Worm (Caenorhabditis elegans): ENCODE results near the gene str-13.

str-13 gene

DNA sequence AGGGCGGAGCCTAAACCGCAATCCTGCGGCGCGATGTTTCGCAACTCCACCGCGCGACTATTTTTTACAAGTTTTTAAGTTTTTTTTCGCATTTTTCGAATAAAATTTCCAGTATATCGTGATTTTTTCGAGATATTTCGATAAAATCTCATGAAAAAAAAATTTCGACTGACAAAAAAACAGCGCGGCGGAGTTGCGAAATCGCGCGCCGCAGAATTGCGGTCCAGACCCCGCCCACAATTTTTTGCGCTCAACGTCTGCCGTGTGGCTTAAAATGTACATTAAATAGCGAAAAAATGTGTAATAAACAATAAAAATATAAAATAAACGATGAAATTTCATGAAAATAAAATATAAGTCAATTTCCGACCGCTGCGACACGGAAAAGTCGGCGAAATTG, 29.3 kb downstream of the str-13 start:
- TF ChIP-seq elt-2 (tag; optimal IDR thresholded peaks at IDR 0.05) (no peak), egl-5 (tag; optimal IDR thresholded peaks at IDR 0.05) (no peak), mml-1 (tag; optimal IDR thresholded peaks at IDR 0.05) (no peak), unc-62 (GFP tag; optimal IDR thresholded peaks at IDR 0.05) (no peak), egl-27 (tag; optimal IDR thresholded peaks at IDR 0.05) (no peak), snpc-4 (tag; optimal IDR thresholded peaks at IDR 0.05) (no peak), tbx-2 (tag; optimal IDR thresholded peaks at IDR 0.05) (no peak)

DNA sequence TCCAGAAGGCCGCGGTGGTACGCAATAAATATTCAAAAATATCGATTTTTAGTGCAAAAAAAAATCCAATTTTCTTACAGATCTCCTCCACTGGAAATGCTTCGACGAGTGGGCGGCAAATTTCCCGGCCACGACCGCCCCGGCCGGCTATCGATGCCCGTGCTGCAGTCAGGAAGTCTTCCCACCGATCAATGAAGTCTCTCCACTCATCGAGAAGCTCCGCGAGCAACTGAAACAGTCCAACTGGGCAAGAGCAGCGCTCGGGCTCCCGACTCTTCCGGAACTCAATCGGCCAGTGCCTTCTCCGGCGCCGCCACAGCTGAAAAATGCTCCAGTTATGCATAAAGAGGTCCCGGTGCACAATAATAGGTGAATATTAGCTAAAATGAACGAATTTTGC, 31.1 kb downstream of the str-13 start, which contains the start of gene Y45G12B.3:
TSS of gene Y45G12B.3 (minus strand) at position 320 of the 400 bp plus-strand sequence.
- no peak for TF ChIP-seq ceh-28 (tag; optimal IDR thresholded peaks at IDR 0.05)
- TF ChIP-seq mdl-1 (tag; optimal IDR thresholded peaks at IDR 0.05): no peak
- TF ChIP-seq lsy-12 (tag; optimal IDR thresholded peaks at IDR 0.05): no peak
- no peak for TF ChIP-seq nhr-12 (tag; optimal IDR thresholded peaks at IDR 0.05)
- no peak for TF ChIP-seq ceh-9 (tag; optimal IDR thresholded peaks at IDR 0.05)
- TF ChIP-seq hmg-11 (tag; optimal IDR thresholded peaks at IDR 0.05): no peak
- TF ChIP-seq eor-1 (tag; optimal IDR thresholded peaks at IDR 0.05): no peak
- TF ChIP-seq ztf-11 (tag; optimal IDR thresholded peaks at IDR 0.05): no peak
- no peak for TF ChIP-seq lin-15B (tag; optimal IDR thresholded peaks at IDR 0.05)
- TF ChIP-seq skn-1 (tag; optimal IDR thresholded peaks at IDR 0.05): no peak
- no peak for TF ChIP-seq pqm-1 (tag; optimal IDR thresholded peaks at IDR 0.05)
- TF ChIP-seq jun-1 (tag; optimal IDR thresholded peaks at IDR 0.05): no peak

- TF ChIP-seq nhr-25 (tag; optimal IDR thresholded peaks at IDR 0.05) (peak; percentile 38), nfya-1 (tag; optimal IDR thresholded peaks at IDR 0.05; ENCODE audit: insufficient read depth) (peak; percentile 90), jun-1 (tag; optimal IDR thresholded peaks at IDR 0.05) (peak; percentile 17), lsy-12 (tag; optimal IDR thresholded peaks at IDR 0.05) (no peak), aly-2 (tag; optimal IDR thresholded peaks at IDR 0.05) (no peak), sea-2 (GFP tag; optimal IDR thresholded peaks at IDR 0.05) (peak; percentile 17), mml-1 (tag; optimal IDR thresholded peaks at IDR 0.05) (no peak), ceh-16 (tag; optimal IDR thresholded peaks at IDR 0.05) (no peak), mdl-1 (tag; optimal IDR thresholded peaks at IDR 0.05) (no peak), fos-1 (tag; optimal IDR thresholded peaks at IDR 0.05) (no peak), nhr-28 (tag; optimal IDR thresholded peaks at IDR 0.05) (no peak), nhr-23 (tag; optimal IDR thresholded peaks at IDR 0.05) (peak; percentile 58), pha-4 (tag; optimal IDR thresholded peaks at IDR 0.05) (peak; percentile 77), elt-2 (tag; optimal IDR thresholded peaks at IDR 0.05) (peak; percentile 47), pqm-1 (tag; optimal IDR thresholded peaks at IDR 0.05) (peak; percentile 58), lin-15B (tag; optimal IDR thresholded peaks at IDR 0.05) (peak; percentile 71), snpc-4 (tag; optimal IDR thresholded peaks at IDR 0.05) (peak; percentile 8), hmg-11 (tag; optimal IDR thresholded peaks at IDR 0.05) (peak; percentile 67), ceh-28 (tag; optimal IDR thresholded peaks at IDR 0.05) (peak; percentile 31), egl-5 (tag; optimal IDR thresholded peaks at IDR 0.05) (no peak)
Observed at ce11 chrV:2694389-2694788, 32.6 kb downstream of the str-13 start, which contains the start of gene Y45G12B.2. Y45G12B.2 (plus strand) TSS chrV:2694771.

- TF ChIP-seq hmg-11 (tag; optimal IDR thresholded peaks at IDR 0.05): no peak
- no peak for TF ChIP-seq pha-4 (tag; optimal IDR thresholded peaks at IDR 0.05)
- no peak for TF ChIP-seq ama-1 (optimal IDR thresholded peaks at IDR 0.05)
- TF ChIP-seq mml-1 (tag; optimal IDR thresholded peaks at IDR 0.05): no peak
- no peak for TF ChIP-seq nhr-237 (tag; optimal IDR thresholded peaks at IDR 0.05)
- no peak for TF ChIP-seq nhr-43 (tag; optimal IDR thresholded peaks at IDR 0.05; ENCODE audit: poor library complexity, severe bottlenecking)
- TF ChIP-seq zag-1 (tag; optimal IDR thresholded peaks at IDR 0.05): no peak
Observed at ce11 chrV:2690948-2691347, 36.1 kb downstream of the str-13 start.

ce11 chrV:2690478-2690877, 36.5 kb downstream of the str-13 start:
- TF ChIP-seq ceh-28 (tag; optimal IDR thresholded peaks at IDR 0.05): no peak
- no peak for TF ChIP-seq daf-12 (tag; optimal IDR thresholded peaks at IDR 0.05)
- TF ChIP-seq aly-2 (tag; optimal IDR thresholded peaks at IDR 0.05): no peak
- no peak for TF ChIP-seq nhr-12 (tag; optimal IDR thresholded peaks at IDR 0.05)
- TF ChIP-seq unc-39 (tag; optimal IDR thresholded peaks at IDR 0.05): no peak
- no peak for TF ChIP-seq elt-3 (tag; optimal IDR thresholded peaks at IDR 0.05)
- TF ChIP-seq ceh-9 (tag; optimal IDR thresholded peaks at IDR 0.05): no peak
- TF ChIP-seq lsy-12 (tag; optimal IDR thresholded peaks at IDR 0.05): no peak
- TF ChIP-seq snpc-4 (tag; optimal IDR thresholded peaks at IDR 0.05): no peak
- no peak for TF ChIP-seq zag-1 (tag; optimal IDR thresholded peaks at IDR 0.05)
- no peak for TF ChIP-seq nhr-237 (tag; optimal IDR thresholded peaks at IDR 0.05)
- no peak for TF ChIP-seq fos-1 (tag; optimal IDR thresholded peaks at IDR 0.05)
- no peak for TF ChIP-seq skn-1 (tag; optimal IDR thresholded peaks at IDR 0.05)
- no peak for TF ChIP-seq nhr-25 (tag; optimal IDR thresholded peaks at IDR 0.05)
- TF ChIP-seq pha-4 (tag; optimal IDR thresholded peaks at IDR 0.05): no peak
- TF ChIP-seq eor-1 (tag; optimal IDR thresholded peaks at IDR 0.05): no peak
- no peak for TF ChIP-seq ama-1 (optimal IDR thresholded peaks at IDR 0.05)
